Fruit fly (Drosophila melanogaster) whole organism, prepupa: ENCODE data around the gene Edg91.

Experiments
- CG10631 ChIP-seq: fragments of 200-800 bp; sonication (Bioruptor generic); optimal IDR thresholded peaks from 2 replicates; lab custom pipeline; 2016; ENCODE audit warnings: missing biosample characterization, missing genetic modification characterization
- CG10669 ChIP-seq: fragments of 200-800 bp; sonication (Bioruptor generic); optimal IDR thresholded peaks from 3 replicates; lab custom pipeline; 2018; ENCODE audit warnings: missing biosample characterization, mild to moderate bottlenecking, missing genetic modification characterization, moderate library complexity
- CG11762 ChIP-seq: fragments of 200-800 bp; sonication (Bioruptor generic); optimal IDR thresholded peaks from 3 replicates; lab custom pipeline; 2016; ENCODE audit warnings: missing biosample characterization, missing genetic modification characterization; ENCODE audit not compliant: insufficient read depth
- CG15336 ChIP-seq: fragments of 200-800 bp; sonication (Bioruptor generic); IDR thresholded peaks from 2 replicates; pipeline ENCODE4 v1.3.6; 2022; ENCODE audit warnings: missing biosample characterization, missing genetic modification characterization
- CG16779 ChIP-seq: fragments of 200-800 bp; sonication (Bioruptor generic); optimal IDR thresholded peaks from 3 replicates; lab custom pipeline; 2017; ENCODE audit warnings: missing biosample characterization, mild to moderate bottlenecking, missing genetic modification characterization
- CG3032 ChIP-seq: fragments of 200-800 bp; optimal IDR thresholded peaks from 2 replicates; lab custom pipeline; 2019; ENCODE audit warnings: missing biosample characterization, mild to moderate bottlenecking, missing genetic modification characterization, moderate library complexity
- CG32006 ChIP-seq: fragments of 200-800 bp; sonication (Bioruptor generic); optimal IDR thresholded peaks from 3 replicates; lab custom pipeline; 2017; ENCODE audit warnings: missing biosample characterization, mild to moderate bottlenecking, missing genetic modification characterization
- CG34406 ChIP-seq: fragments of 200-800 bp; sonication (Bioruptor generic); optimal IDR thresholded peaks from 3 replicates; lab custom pipeline; 2016; ENCODE audit warnings: missing biosample characterization, missing genetic modification characterization
- CG6276 ChIP-seq: fragments of 200-800 bp; sonication (Bioruptor generic); optimal IDR thresholded peaks from 2 replicates; lab custom pipeline; 2017; ENCODE audit warnings: missing biosample characterization, mild to moderate bottlenecking, missing genetic modification characterization
- CG6792 ChIP-seq: fragments of 200-800 bp; sonication (Bioruptor generic); optimal IDR thresholded peaks from 3 replicates; lab custom pipeline; 2016; ENCODE audit warnings: missing biosample characterization, missing genetic modification characterization
- CG6808 ChIP-seq: fragments of 200-800 bp; sonication (Bioruptor generic); optimal IDR thresholded peaks from 3 replicates; lab custom pipeline; 2017; ENCODE audit warnings: missing biosample characterization, missing genetic modification characterization, mild to moderate bottlenecking, moderate library complexity, missing genetic modification reagents
- CG6854 ChIP-seq: fragments of 200-800 bp; sonication (Bioruptor generic); optimal IDR thresholded peaks from 2 replicates; lab custom pipeline; 2017; ENCODE audit warnings: missing biosample characterization, mild to moderate bottlenecking, missing genetic modification characterization
- CG7368 ChIP-seq: fragments of 200-800 bp; sonication (Bioruptor generic); optimal IDR thresholded peaks from 3 replicates; lab custom pipeline; 2016; ENCODE audit warnings: missing biosample characterization, missing genetic modification characterization
- CG8632 ChIP-seq: fragments of 200-800 bp; sonication (Bioruptor generic); optimal IDR thresholded peaks from 3 replicates; lab custom pipeline; 2016; ENCODE audit warnings: missing biosample characterization, missing genetic modification characterization
- Eip78C ChIP-seq: fragments of 200-800 bp; sonication (Bioruptor generic); peaks from one replicate; lab custom pipeline; 2016; ENCODE audit warnings: missing biosample characterization, missing genetic modification characterization
- Eip93F ChIP-seq: fragments of 200-800 bp; sonication (Bioruptor generic); optimal IDR thresholded peaks from 2 replicates; lab custom pipeline; 2016; ENCODE audit warnings: missing biosample characterization, mild to moderate bottlenecking, missing genetic modification characterization
- Ets96B ChIP-seq: fragments of 200-800 bp; optimal IDR thresholded peaks from 2 replicates; lab custom pipeline; 2019; ENCODE audit warnings: missing biosample characterization, mild to moderate bottlenecking, missing genetic modification characterization, moderate library complexity
- Gug ChIP-seq: fragments of 200-800 bp; sonication (Bioruptor generic); IDR thresholded peaks from 2 replicates; pipeline ENCODE4 v1.3.6; 2022; ENCODE audit warnings: missing biosample characterization, missing genetic modification characterization
- Hr39 ChIP-seq: fragments of 200-800 bp; sonication (Bioruptor generic); optimal IDR thresholded peaks from 2 replicates; lab custom pipeline; 2016; ENCODE audit warnings: missing biosample characterization, missing genetic modification characterization
- Met ChIP-seq: fragments of 200-800 bp; sonication (Bioruptor generic); optimal IDR thresholded peaks from 3 replicates; lab custom pipeline; 2016; ENCODE audit warnings: missing biosample characterization, missing genetic modification characterization
- OdsH ChIP-seq: fragments of 200-800 bp; sonication (Bioruptor generic); optimal IDR thresholded peaks from 3 replicates; lab custom pipeline; 2016; ENCODE audit warnings: missing biosample characterization, missing genetic modification characterization
- Smox ChIP-seq: fragments of 200-800 bp; sonication (Bioruptor generic); optimal IDR thresholded peaks from 3 replicates; lab custom pipeline; 2016; ENCODE audit warnings: missing biosample characterization, missing genetic modification characterization
- Sox102F ChIP-seq: fragments of 200-800 bp; sonication (Bioruptor generic); optimal IDR thresholded peaks from 2 replicates; lab custom pipeline; 2016; ENCODE audit warnings: missing biosample characterization, mild to moderate bottlenecking, missing genetic modification characterization
- Sox15 ChIP-seq: fragments of 200-800 bp; sonication (Bioruptor generic); optimal IDR thresholded peaks from 3 replicates; lab custom pipeline; 2016; ENCODE audit warnings: missing biosample characterization, missing genetic modification characterization
- achi ChIP-seq: fragments of 200-800 bp; sonication (Bioruptor generic); optimal IDR thresholded peaks from 3 replicates; lab custom pipeline; 2016; ENCODE audit warnings: missing biosample characterization, missing genetic modification characterization
- dac ChIP-seq: fragments of 200-800 bp; sonication (Bioruptor generic); optimal IDR thresholded peaks from 2 replicates; lab custom pipeline; 2017; ENCODE audit warnings: missing biosample characterization, mild to moderate bottlenecking, missing genetic modification characterization
- dsx ChIP-seq: fragments of 200-800 bp; optimal IDR thresholded peaks from 3 replicates; lab custom pipeline; 2019; ENCODE audit warnings: missing biosample characterization, mild to moderate bottlenecking, missing genetic modification characterization, moderate library complexity; ENCODE audit not compliant: poor library complexity, severe bottlenecking
- eg ChIP-seq: fragments of 200-800 bp; sonication (Bioruptor generic); IDR thresholded peaks from 3 replicates; pipeline ENCODE4 v1.3.6; 2022; ENCODE audit warnings: missing biosample characterization, missing genetic modification characterization
- esn ChIP-seq: fragments of 200-800 bp; sonication (Bioruptor generic); optimal IDR thresholded peaks from 2 replicates; lab custom pipeline; 2016; ENCODE audit warnings: missing biosample characterization, mild to moderate bottlenecking, missing genetic modification characterization, moderate library complexity
- fkh ChIP-seq: fragments of 200-800 bp; sonication (Bioruptor generic); optimal IDR thresholded peaks from 3 replicates; lab custom pipeline; 2017; ENCODE audit warnings: missing biosample characterization, mild to moderate bottlenecking, missing genetic modification characterization, moderate library complexity
- spab ChIP-seq: fragments of 200-800 bp; sonication (Bioruptor generic); optimal IDR thresholded peaks from 2 replicates; lab custom pipeline; 2017; ENCODE audit warnings: missing biosample characterization, mild to moderate bottlenecking, missing genetic modification characterization, missing genetic modification reagents

Gene Edg91

DNA sequence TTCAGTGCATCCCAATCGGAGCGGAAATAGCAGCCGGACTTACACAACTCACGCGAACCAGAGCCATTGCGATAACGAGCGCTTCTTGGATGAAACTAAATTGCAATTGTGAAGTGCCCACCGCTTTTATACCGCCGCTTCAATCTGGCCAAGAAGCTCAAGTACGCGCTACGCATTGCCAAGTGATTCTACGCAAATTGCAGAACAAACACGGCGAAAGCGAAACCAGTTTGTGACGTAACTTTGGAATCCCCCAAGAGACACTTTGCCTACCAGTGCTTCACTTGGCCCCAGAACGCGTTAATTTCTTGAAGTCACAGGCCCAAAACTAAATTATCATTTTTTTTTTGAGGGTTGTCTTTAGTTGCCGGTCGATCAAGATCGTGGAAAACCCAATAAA, at the start of gene Edg91:
Edg91 (minus strand) TSS at position 101 of the 400 bp plus-strand sequence.
- TF ChIP-seq CG3032 (tag; lab: Kevin White, UChicago), result no peak

DNA sequence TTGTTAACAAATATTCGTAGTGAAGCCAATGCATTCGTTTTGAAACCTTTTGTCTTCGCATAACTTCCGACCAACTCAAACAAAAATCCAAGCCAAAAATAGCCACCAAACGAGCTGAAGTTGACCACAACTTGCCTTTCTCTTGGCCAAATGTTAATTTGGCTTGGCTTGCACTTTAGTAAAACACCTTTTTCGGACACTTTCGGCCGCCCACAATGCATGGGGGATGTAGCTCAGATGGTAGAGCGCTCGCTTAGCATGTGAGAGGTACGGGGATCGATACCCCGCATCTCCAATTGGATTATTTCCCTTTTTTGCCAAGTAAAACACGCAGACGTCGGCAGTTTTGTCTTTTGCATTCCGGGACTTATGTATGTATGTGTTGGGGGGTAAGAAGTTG, 45.6 kb upstream of the Edg91 start:
- TF ChIP-seq Ets96B (tag; lab: Kevin White, UChicago) (no peak), eg (GFP tag; lab: Robert Waterston, UW) (no peak)

DNA sequence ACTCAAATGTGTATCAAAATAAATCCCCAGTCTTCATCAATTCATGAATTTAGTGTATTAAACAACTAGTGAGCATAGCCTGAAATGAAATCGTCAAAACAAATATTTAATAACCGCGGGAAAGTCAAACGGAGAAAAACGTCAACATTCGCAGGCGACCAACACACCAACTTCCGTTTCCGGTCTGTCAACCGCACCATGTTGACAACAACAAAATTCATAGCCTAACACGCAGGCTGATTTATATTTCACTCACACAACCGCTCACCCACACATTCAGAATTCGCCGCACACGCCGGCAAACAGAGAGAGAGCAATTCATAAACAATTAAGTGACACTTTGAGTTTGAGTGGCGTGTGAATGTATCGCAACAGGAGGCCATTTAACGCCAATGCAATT, 43.7 kb upstream of the Edg91 start:
- TF ChIP-seq Sox15 (no peak), achi (peak; percentile 10), CG34406 (peak; percentile 10), Smox (GFP tag; lab: Kevin White, UChicago) (no peak), OdsH (GFP tag; lab: Kevin White, UChicago) (no peak), CG10669 (GFP tag; lab: Kevin White, UChicago) (no peak)

- TF ChIP-seq CG7368 (GFP tag; lab: Kevin White, UChicago) (no peak), CG32006 (GFP tag; lab: Kevin White, UChicago) (no peak), CG6276 (GFP tag; lab: Kevin White, UChicago) (no peak), CG6854 (GFP tag; lab: Kevin White, UChicago) (no peak), Eip93F (GFP tag; lab: Kevin White, UChicago) (no peak), CG3032 (tag; lab: Kevin White, UChicago) (no peak), CG11762 (GFP tag; lab: Kevin White, UChicago) (no peak), CG16779 (tag; lab: Kevin White, UChicago) (no peak), Gug (GFP tag; lab: Robert Waterston, UW) (no peak), Met (GFP tag; lab: Kevin White, UChicago) (no peak), CG6808 (GFP tag; lab: Kevin White, UChicago) (no peak), Hr39 (GFP tag; lab: Kevin White, UChicago) (no peak)
These were observed 42.6 kb upstream of the Edg91 start for dm6 chr3R:17653879-17654278.

DNA sequence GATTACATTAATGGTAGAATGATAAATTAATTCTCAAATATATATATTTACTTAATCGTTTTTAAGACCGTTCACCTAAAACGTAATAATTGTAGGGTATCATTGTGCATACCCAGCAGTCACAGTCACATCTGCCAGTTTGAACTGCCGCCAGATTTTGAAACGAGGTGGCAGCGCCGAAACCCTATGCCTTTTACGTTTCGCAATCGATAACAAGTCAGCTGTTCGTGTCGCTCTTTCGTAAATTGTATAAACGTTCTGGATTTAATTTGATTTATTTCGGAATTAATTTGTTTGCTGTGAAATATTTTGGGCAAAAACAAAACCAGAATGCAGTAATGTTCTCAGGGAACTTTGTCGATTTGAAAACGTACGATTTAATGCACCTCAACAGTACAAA, 36.1 kb upstream of the Edg91 start, which contains the start of gene CG14322:
CG14322 (plus strand) TSS at position 236 of the 400 bp plus-strand sequence.
- TF ChIP-seq CG10631 (no peak), CG15336 (GFP tag; lab: Robert Waterston, UW) (no peak), Met (GFP tag; lab: Kevin White, UChicago) (no peak), CG3032 (tag; lab: Kevin White, UChicago) (peak; percentile 1)

dm6 chr3R:17646102-17647050, 35.1 kb upstream of the Edg91 start:
- TF ChIP-seq dsx (GFP tag; lab: Kevin White, UChicago), result peak; percentile 84
- TF ChIP-seq Eip78C (GFP tag; lab: Kevin White, UChicago), result peak; percentile 67
- no peak for TF ChIP-seq spab (GFP tag; lab: Kevin White, UChicago)
- TF ChIP-seq CG8632 (GFP tag; lab: Kevin White, UChicago), result no peak
- no peak for TF ChIP-seq dac (GFP tag; lab: Kevin White, UChicago)
- TF ChIP-seq Met (GFP tag; lab: Kevin White, UChicago), result peak; percentile 14
- peak; percentile 33 for TF ChIP-seq fkh
- TF ChIP-seq OdsH (GFP tag; lab: Kevin White, UChicago), result no peak
- TF ChIP-seq CG6792 (GFP tag; lab: Kevin White, UChicago), result peak; percentile 2
- peak; percentile 34 for TF ChIP-seq Sox102F (GFP tag; lab: Kevin White, UChicago)
- peak; percentile 21 for TF ChIP-seq esn (GFP tag; lab: Kevin White, UChicago)
- TF ChIP-seq Sox15, result no peak
- TF ChIP-seq, all 60 proteins: peak for 7
